Fruit fly (Drosophila melanogaster): ENCODE data around the gene CG31142.

Gene CG31142

dm6 chr3R:23947002-23947401 lies 18.0 kb downstream of the CG31142 start:
- TF ChIP-seq dmrt93B (GFP tag; optimal IDR thresholded peaks at IDR 0.05): no peak
- no peak for TF ChIP-seq sage (GFP tag; optimal IDR thresholded peaks at IDR 0.05)
- no peak for TF ChIP-seq Hr83 (GFP tag; optimal IDR thresholded peaks at IDR 0.05; ENCODE audit: poor library complexity, severe bottlenecking)
- no peak for TF ChIP-seq Dfd (GFP tag; optimal IDR thresholded peaks at IDR 0.05)
- no peak for TF ChIP-seq CrebA (GFP tag; optimal IDR thresholded peaks at IDR 0.05; ENCODE audit: borderline replicate concordance)
- no peak for TF ChIP-seq jim (GFP tag; optimal IDR thresholded peaks at IDR 0.05)
- no peak for TF ChIP-seq CG9705 (GFP tag; optimal IDR thresholded peaks at IDR 0.05)
- TF ChIP-seq psq (GFP tag; optimal IDR thresholded peaks at IDR 0.05): no peak
- no peak for TF ChIP-seq sv (GFP tag; optimal IDR thresholded peaks at IDR 0.05)
- no peak for TF ChIP-seq CG32264 (GFP tag; optimal IDR thresholded peaks at IDR 0.05)
- no peak for TF ChIP-seq h (GFP tag; optimal IDR thresholded peaks at IDR 0.05)
- no peak for TF ChIP-seq Hnf4 (GFP tag; optimal IDR thresholded peaks at IDR 0.05)
- TF ChIP-seq N (GFP tag; optimal IDR thresholded peaks at IDR 0.05): no peak

- no peak for TF ChIP-seq Hr78 (GFP tag; optimal IDR thresholded peaks at IDR 0.05)
- no peak for TF ChIP-seq Hnf4 (GFP tag; optimal IDR thresholded peaks at IDR 0.05)
- no peak for TF ChIP-seq brk (GFP tag; optimal IDR thresholded peaks at IDR 0.05)
- no peak for TF ChIP-seq sage (GFP tag; optimal IDR thresholded peaks at IDR 0.05)
- no peak for TF ChIP-seq dl (GFP tag; optimal IDR thresholded peaks at IDR 0.05; ENCODE audit: insufficient read depth in 1 of 2, partially characterized antibody in 2 of 2)
- TF ChIP-seq Jra (GFP tag; optimal IDR thresholded peaks at IDR 0.05): no peak
- TF ChIP-seq Rel (GFP tag; optimal IDR thresholded peaks at IDR 0.05): no peak
- no peak for TF ChIP-seq Rel (tag; optimal IDR thresholded peaks at IDR 0.05)
- TF ChIP-seq woc (GFP tag; optimal IDR thresholded peaks at IDR 0.05): no peak
- TF ChIP-seq Vsx2 (GFP tag; optimal IDR thresholded peaks at IDR 0.05; ENCODE audit: partially characterized antibody): no peak
- no peak for TF ChIP-seq GATAd (GFP tag; optimal IDR thresholded peaks at IDR 0.05)
- no peak for TF ChIP-seq Dfd (GFP tag; optimal IDR thresholded peaks at IDR 0.05)
- TF ChIP-seq N (GFP tag; optimal IDR thresholded peaks at IDR 0.05): no peak
- no peak for TF ChIP-seq Abd-B (GFP tag; optimal IDR thresholded peaks at IDR 0.05)
- no peak for TF ChIP-seq lola (GFP tag; optimal IDR thresholded peaks at IDR 0.05)
- no peak for TF ChIP-seq rgr (GFP tag; optimal IDR thresholded peaks at IDR 0.05)
- no peak for TF ChIP-seq CrebA (GFP tag; optimal IDR thresholded peaks at IDR 0.05; ENCODE audit: borderline replicate concordance)
- no peak for TF ChIP-seq h (GFP tag; optimal IDR thresholded peaks at IDR 0.05)
- no peak for TF ChIP-seq tai (GFP tag; optimal IDR thresholded peaks at IDR 0.05)
These were observed 19.2 kb downstream of the CG31142 start, which contains the start of gene CG12268 for dm6 chr3R:23948324-23948465. Gene CG12268, minus strand, starts transcription at chr3R:23948424.

- peak; percentile 85 for TF ChIP-seq Hnf4 (GFP tag; optimal IDR thresholded peaks at IDR 0.05)
- no peak for TF ChIP-seq N (GFP tag; optimal IDR thresholded peaks at IDR 0.05)
- no peak for TF ChIP-seq Hr78 (GFP tag; optimal IDR thresholded peaks at IDR 0.05)
- TF ChIP-seq Mio (GFP tag; optimal IDR thresholded peaks at IDR 0.05): peak; percentile 17
- no peak for TF ChIP-seq Hr83 (GFP tag; optimal IDR thresholded peaks at IDR 0.05; ENCODE audit: poor library complexity, severe bottlenecking)
- peak; percentile 89 for TF ChIP-seq Rel (GFP tag; optimal IDR thresholded peaks at IDR 0.05)
- TF ChIP-seq Rel (tag; optimal IDR thresholded peaks at IDR 0.05): peak; percentile 94
- peak; percentile 96 for TF ChIP-seq Sp1 (GFP tag; optimal IDR thresholded peaks at IDR 0.05)
- peak; percentile 15 for TF ChIP-seq Dif (GFP tag; optimal IDR thresholded peaks at IDR 0.05; ENCODE audit: partially characterized antibody)
- peak; percentile 92 for TF ChIP-seq h (GFP tag; optimal IDR thresholded peaks at IDR 0.05)
- TF ChIP-seq dmrt93B (GFP tag; optimal IDR thresholded peaks at IDR 0.05): peak; percentile 86
- no peak for TF ChIP-seq pan (optimal IDR thresholded peaks at IDR 0.05)
- TF ChIP-seq ey (GFP tag; optimal IDR thresholded peaks at IDR 0.05): peak; percentile 95
- peak in 1 of 2 experiments; percentile 37 for TF ChIP-seq dl (GFP tag; optimal IDR thresholded peaks at IDR 0.05; ENCODE audit: insufficient read depth in 1 of 2, partially characterized antibody in 2 of 2)
- TF ChIP-seq sv (GFP tag; optimal IDR thresholded peaks at IDR 0.05): no peak
- no peak for TF ChIP-seq CrebA (GFP tag; optimal IDR thresholded peaks at IDR 0.05; ENCODE audit: borderline replicate concordance)
- TF ChIP-seq fru (GFP tag; optimal IDR thresholded peaks at IDR 0.05): peak; percentile 94
- no peak for TF ChIP-seq Abd-B (GFP tag; optimal IDR thresholded peaks at IDR 0.05)
- peak; percentile 96 for TF ChIP-seq HLH106 (tag; optimal IDR thresholded peaks at IDR 0.05)
- TF ChIP-seq OdsH (GFP tag; optimal IDR thresholded peaks at IDR 0.05): peak; percentile 93
- peak; percentile 75 to 94 for TF ChIP-seq foxo (GFP tag; optimal IDR thresholded peaks at IDR 0.05)
- peak; percentile 66 for TF ChIP-seq Vsx2 (GFP tag; optimal IDR thresholded peaks at IDR 0.05; ENCODE audit: partially characterized antibody)
- TF ChIP-seq GATAd (GFP tag; optimal IDR thresholded peaks at IDR 0.05): no peak
- peak; percentile 88 for TF ChIP-seq rgr (GFP tag; optimal IDR thresholded peaks at IDR 0.05)
- TF ChIP-seq psq (GFP tag; optimal IDR thresholded peaks at IDR 0.05): peak; percentile 86
- peak; percentile 91 for TF ChIP-seq br (GFP tag; optimal IDR thresholded peaks at IDR 0.05)
- TF ChIP-seq dsf (GFP tag; optimal IDR thresholded peaks at IDR 0.05; ENCODE audit: borderline replicate concordance): peak; percentile 50
- TF ChIP-seq usp (GFP tag; optimal IDR thresholded peaks at IDR 0.05): no peak
- TF ChIP-seq Jra (GFP tag; optimal IDR thresholded peaks at IDR 0.05): peak; percentile 84
- TF ChIP-seq woc (GFP tag; optimal IDR thresholded peaks at IDR 0.05): peak; percentile 96
- peak; percentile 77 for TF ChIP-seq brk (GFP tag; optimal IDR thresholded peaks at IDR 0.05)
- TF ChIP-seq Myc (optimal IDR thresholded peaks at IDR 0.05): no peak
- no peak for TF ChIP-seq tai (GFP tag; optimal IDR thresholded peaks at IDR 0.05)
- peak; percentile 90 for TF ChIP-seq CG9705 (GFP tag; optimal IDR thresholded peaks at IDR 0.05)
- TF ChIP-seq lola (GFP tag; optimal IDR thresholded peaks at IDR 0.05): no peak
- peak; percentile 82 for TF ChIP-seq CG32264 (GFP tag; optimal IDR thresholded peaks at IDR 0.05)
- TF ChIP-seq sage (GFP tag; optimal IDR thresholded peaks at IDR 0.05): peak; percentile 85
These were observed 19.7 kb downstream of the CG31142 start for dm6 chr3R:23948466-23949413.
